Fruit fly (Drosophila melanogaster) whole organism, embryonic: ENCODE data around the gene Fmr1.

Source experiments
- B-H1 ChIP-seq: fragments of 200-800 bp; sonication (Bioruptor generic); IDR thresholded peaks from 3 replicates; pipeline ENCODE4 v1.3.6; 2022; ENCODE audit warnings: missing biosample characterization, missing genetic modification characterization
- BtbVII ChIP-seq: fragments of 200-800 bp; sonication (Bioruptor generic); optimal IDR thresholded peaks from 3 replicates; lab custom pipeline; 2017; ENCODE audit warnings: missing biosample characterization, mild to moderate bottlenecking, missing genetic modification characterization
- CG10366 ChIP-seq: fragments of 200-800 bp; sonication (Bioruptor generic); IDR thresholded peaks from 2 replicates; pipeline ENCODE4 v1.3.6; 2022; ENCODE audit warnings: missing biosample characterization, missing genetic modification characterization
- CG10565 ChIP-seq: fragments of 200-800 bp; sonication (Bioruptor generic); optimal IDR thresholded peaks from 3 replicates; lab custom pipeline; 2016; ENCODE audit warnings: missing biosample characterization, mild to moderate bottlenecking, missing genetic modification characterization
- CG11093 ChIP-seq: fragments of 200-800 bp; sonication (Bioruptor generic); IDR thresholded peaks from 3 replicates; pipeline ENCODE4 v1.3.6; 2022; ENCODE audit warnings: missing biosample characterization, missing genetic modification characterization
- CG11560 ChIP-seq: fragments of 200-800 bp; sonication (Bioruptor generic); IDR thresholded peaks from 3 replicates; pipeline ENCODE4 v1.3.6; 2022; ENCODE audit warnings: missing biosample characterization, missing genetic modification characterization
- CG11696 ChIP-seq: fragments of 200-800 bp; sonication (Bioruptor generic); IDR thresholded peaks from 2 replicates; pipeline ENCODE4 v1.3.6; 2022; ENCODE audit warnings: missing biosample characterization, missing genetic modification characterization
- CG12299 ChIP-seq: fragments of 200-800 bp; sonication (Bioruptor generic); optimal IDR thresholded peaks from 2 replicates; lab custom pipeline; 2018; ENCODE audit warnings: missing biosample characterization, mild to moderate bottlenecking, missing genetic modification characterization
- CG14014 ChIP-seq: fragments of 200-800 bp; sonication (Bioruptor generic); IDR thresholded peaks from 2 replicates; pipeline ENCODE4 v1.3.6; 2022; ENCODE audit warnings: missing biosample characterization, missing genetic modification characterization
- CG16779 ChIP-seq: fragments of 200-800 bp; sonication (Bioruptor generic); IDR thresholded peaks from 2 replicates; pipeline ENCODE4 v1.3.6; 2022; ENCODE audit warnings: missing biosample characterization, missing genetic modification characterization
- CG16813 ChIP-seq: fragments of 200-800 bp; sonication (Bioruptor generic); IDR thresholded peaks from 3 replicates; pipeline ENCODE4 v1.3.6; 2022; ENCODE audit warnings: missing biosample characterization, missing genetic modification characterization; ENCODE audit not compliant: partially characterized antibody
- CG16863 ChIP-seq: fragments of 200-800 bp; sonication (Bioruptor generic); optimal IDR thresholded peaks from 3 replicates; lab custom pipeline; 2016; ENCODE audit warnings: missing biosample characterization, missing genetic modification characterization
- CG17568 ChIP-seq: fragments of 200-800 bp; sonication (Bioruptor generic); optimal IDR thresholded peaks from 2 replicates; lab custom pipeline; 2018; ENCODE audit warnings: missing biosample characterization, mild to moderate bottlenecking, missing genetic modification characterization, moderate library complexity
- CG1832 ChIP-seq: fragments of 200-800 bp; sonication (Bioruptor generic); optimal IDR thresholded peaks from 2 replicates; lab custom pipeline; 2017; ENCODE audit warnings: missing biosample characterization, mild to moderate bottlenecking, missing genetic modification characterization, inconsistent platforms
- CG3281 ChIP-seq: fragments of 200-800 bp; sonication (Bioruptor generic); optimal IDR thresholded peaks from 3 replicates; lab custom pipeline; 2017; ENCODE audit warnings: missing biosample characterization, mild to moderate bottlenecking, missing genetic modification characterization
- CG3838 ChIP-seq: fragments of 200-800 bp; sonication (Bioruptor generic); optimal IDR thresholded peaks from 3 replicates; lab custom pipeline; 2016; ENCODE audit warnings: missing biosample characterization, missing genetic modification characterization
- CG6683 ChIP-seq: fragments of 200-800 bp; sonication (Bioruptor generic); optimal IDR thresholded peaks from 2 replicates; lab custom pipeline; 2017; ENCODE audit warnings: missing biosample characterization, mild to moderate bottlenecking, missing genetic modification characterization, missing genetic modification reagents
- CG6765 ChIP-seq: fragments of 200-800 bp; sonication (Bioruptor generic); optimal IDR thresholded peaks from 3 replicates; lab custom pipeline; 2017; ENCODE audit warnings: missing biosample characterization, mild to moderate bottlenecking, missing genetic modification characterization
- CG6813 ChIP-seq: fragments of 200-800 bp; sonication (Bioruptor generic); optimal IDR thresholded peaks from 2 replicates; lab custom pipeline; 2017; ENCODE audit warnings: missing biosample characterization, missing genetic modification characterization, mild to moderate bottlenecking, moderate library complexity, missing genetic modification reagents
- CG6854 ChIP-seq: fragments of 200-800 bp; sonication (Bioruptor generic); optimal IDR thresholded peaks from 3 replicates; lab custom pipeline; 2017; ENCODE audit warnings: missing biosample characterization, mild to moderate bottlenecking, missing genetic modification characterization
- CG8359 ChIP-seq: fragments of 200-800 bp; sonication (Bioruptor generic); optimal IDR thresholded peaks from 2 replicates; lab custom pipeline; 2017; ENCODE audit warnings: missing biosample characterization, mild to moderate bottlenecking, missing genetic modification characterization, borderline replicate concordance
- CG8944 ChIP-seq: fragments of 200-800 bp; sonication (Bioruptor generic); optimal IDR thresholded peaks from 3 replicates; lab custom pipeline; 2016; ENCODE audit warnings: missing biosample characterization, missing genetic modification characterization
- CG9609 ChIP-seq: fragments of 200-800 bp; sonication (Bioruptor generic); optimal IDR thresholded peaks from 3 replicates; lab custom pipeline; 2016; ENCODE audit warnings: missing biosample characterization, missing genetic modification characterization
- CrebB ChIP-seq: fragments of 200-800 bp; sonication (Bioruptor generic); optimal IDR thresholded peaks from 3 replicates; lab custom pipeline; 2018; ENCODE audit warnings: missing biosample characterization, mild to moderate bottlenecking, missing genetic modification characterization
- Fer1 ChIP-seq: fragments of 200-800 bp; sonication (Bioruptor generic); optimal IDR thresholded peaks from 2 replicates; lab custom pipeline; 2017; ENCODE audit warnings: missing biosample characterization, mild to moderate bottlenecking, missing genetic modification characterization
- Meics ChIP-seq: fragments of 200-800 bp; sonication (Bioruptor generic); optimal IDR thresholded peaks from 2 replicates; lab custom pipeline; 2017; ENCODE audit warnings: missing biosample characterization, mild to moderate bottlenecking, missing genetic modification characterization
- ato ChIP-seq: fragments of 200-800 bp; sonication (Bioruptor generic); IDR thresholded peaks from 2 replicates; pipeline ENCODE4 v1.3.6; 2022; ENCODE audit warnings: missing biosample characterization, missing genetic modification characterization; ENCODE audit not compliant: partially characterized antibody
- az2 ChIP-seq: fragments of 200-800 bp; sonication (Bioruptor generic); optimal IDR thresholded peaks from 3 replicates; lab custom pipeline; 2016; ENCODE audit warnings: missing biosample characterization, missing genetic modification characterization
- btn ChIP-seq: fragments of 200-800 bp; sonication (Bioruptor generic); optimal IDR thresholded peaks from 2 replicates; lab custom pipeline; 2016; ENCODE audit warnings: missing biosample characterization, missing genetic modification characterization
- cato ChIP-seq: fragments of 200-800 bp; sonication (Bioruptor generic); optimal IDR thresholded peaks from 2 replicates; lab custom pipeline; 2016; ENCODE audit warnings: missing biosample characterization, missing genetic modification characterization, borderline replicate concordance
- cg ChIP-seq: fragments of 200-800 bp; sonication (Bioruptor generic); optimal IDR thresholded peaks from 3 replicates; lab custom pipeline; 2019; ENCODE audit warnings: missing biosample characterization, mild to moderate bottlenecking, missing genetic modification characterization, moderate library complexity
- ci ChIP-seq: fragments of 200-800 bp; sonication (Bioruptor generic); IDR thresholded peaks from 3 replicates; pipeline ENCODE4 v1.3.6; 2022; ENCODE audit warnings: missing biosample characterization, missing genetic modification characterization
- crc ChIP-seq: fragments of 200-800 bp; sonication (Bioruptor generic); optimal IDR thresholded peaks from 2 replicates; lab custom pipeline; 2016; ENCODE audit warnings: missing biosample characterization, missing genetic modification characterization
- cwo ChIP-seq: fragments of 200-800 bp; sonication (Bioruptor generic); optimal IDR thresholded peaks from 3 replicates; lab custom pipeline; 2017; ENCODE audit warnings: missing biosample characterization, missing genetic modification characterization, mild to moderate bottlenecking, moderate library complexity, missing genetic modification reagents
- dati ChIP-seq: fragments of 200-800 bp; sonication (Bioruptor generic); IDR thresholded peaks from 2 replicates; pipeline ENCODE4 v1.3.6; 2022; ENCODE audit warnings: missing biosample characterization, missing genetic modification characterization
- dysf ChIP-seq: fragments of 200-800 bp; sonication (Bioruptor generic); IDR thresholded peaks from 3 replicates; pipeline ENCODE4 v1.3.6; 2022; ENCODE audit warnings: missing biosample characterization, missing genetic modification characterization
- esg ChIP-seq: fragments of 200-800 bp; sonication (Bioruptor generic); conservative IDR thresholded peaks from 2 replicates; pipeline ENCODE4 v1.3.6; 2022; ENCODE audit warnings: missing biosample characterization, missing genetic modification characterization
- fd102C ChIP-seq: fragments of 200-800 bp; sonication (Bioruptor generic); optimal IDR thresholded peaks from 2 replicates; lab custom pipeline; 2018; ENCODE audit warnings: missing biosample characterization, mild to moderate bottlenecking, missing genetic modification characterization, moderate library complexity
- hth ChIP-seq: fragments of >200 bp; optimal IDR thresholded peaks from 2 replicates; lab custom pipeline; 2017; ENCODE audit warnings: inconsistent platforms
- insv ChIP-seq, 2 experiments: fragments of 200-800 bp; sonication (Bioruptor generic); optimal IDR thresholded peaks; 3 replicates each; lab custom pipeline; 2016 to 2018; ENCODE audit warnings: missing biosample characterization in 2 of 2, missing genetic modification characterization in 2 of 2
- jigr1 ChIP-seq: fragments of 200-800 bp; sonication (Bioruptor generic); IDR thresholded peaks from 3 replicates; pipeline ENCODE4 v1.3.6; 2022; ENCODE audit warnings: missing biosample characterization, missing genetic modification characterization
- jing ChIP-seq: fragments of 200-800 bp; sonication (Bioruptor generic); optimal IDR thresholded peaks from 2 replicates; lab custom pipeline; 2018; ENCODE audit warnings: missing biosample characterization, mild to moderate bottlenecking, missing genetic modification characterization
- odd ChIP-seq: fragments of 200-800 bp; sonication (Bioruptor generic); optimal IDR thresholded peaks from 2 replicates; lab custom pipeline; 2017; ENCODE audit warnings: missing biosample characterization, mild to moderate bottlenecking, missing genetic modification characterization
- otp ChIP-seq: fragments of 200-800 bp; sonication (Bioruptor generic); IDR thresholded peaks from 3 replicates; pipeline ENCODE4, ENCODE4 v1.3.6; 2022; ENCODE audit warnings: missing biosample characterization, missing genetic modification characterization
- sc ChIP-seq, 3 experiments: fragments of >200 bp in 2 of 3; fragments of 200-800 bp in 1 of 3; sonication (Bioruptor generic) in 1 of 3; optimal IDR thresholded peaks; 2 replicates in 2 of 3; 3 replicates in 1 of 3; lab custom pipeline; 2017; ENCODE audit warnings: mild to moderate bottlenecking in 1 of 3, missing biosample characterization in 1 of 3, missing genetic modification characterization in 1 of 3, missing genetic modification reagents in 1 of 3
- sug ChIP-seq: fragments of 200-800 bp; optimal IDR thresholded peaks from 2 replicates; lab custom pipeline; 2019; ENCODE audit warnings: missing biosample characterization, mild to moderate bottlenecking, missing genetic modification characterization, moderate library complexity
- toy ChIP-seq: fragments of 200-800 bp; sonication (Bioruptor generic); IDR thresholded peaks from 2 replicates; pipeline ENCODE4 v1.3.6; 2022; ENCODE audit warnings: missing biosample characterization, missing genetic modification characterization
- trh ChIP-seq: fragments of 200-800 bp; sonication (Bioruptor generic); optimal IDR thresholded peaks from 2 replicates; lab custom pipeline; 2016; ENCODE audit warnings: missing biosample characterization, missing genetic modification characterization
- tx ChIP-seq: fragments of 200-800 bp; sonication (Bioruptor generic); optimal IDR thresholded peaks from 2 replicates; lab custom pipeline; 2016; ENCODE audit warnings: missing biosample characterization, missing genetic modification characterization
- vfl ChIP-seq: fragments of 200-800 bp; sonication (Bioruptor generic); optimal IDR thresholded peaks from 2 replicates; lab custom pipeline; 2016; ENCODE audit warnings: missing biosample characterization, missing genetic modification characterization
- zf30C ChIP-seq: fragments of 200-800 bp; sonication (Bioruptor generic); optimal IDR thresholded peaks from 3 replicates; lab custom pipeline; 2018; ENCODE audit warnings: missing biosample characterization, mild to moderate bottlenecking, missing genetic modification characterization

Gene Fmr1

dm6 chr3R:10099401-10099848 lies 10.5 kb downstream of the Fmr1 start (continued):
- TF ChIP-seq CrebB (tag; lab: Kevin White, UChicago) = no peak
- TF ChIP-seq ci (GFP tag; lab: Robert Waterston, UW) = no peak
- TF ChIP-seq cwo (GFP tag; lab: Kevin White, UChicago) = peak; percentile 74
- no peak for TF ChIP-seq CG11093 (GFP tag; lab: Robert Waterston, UW)
- TF ChIP-seq CG9609 (GFP tag; lab: Kevin White, UChicago) = no peak
- no peak for TF ChIP-seq btn (GFP tag; lab: Kevin White, UChicago)
- no peak for TF ChIP-seq CG17568 (GFP tag; lab: Kevin White, UChicago)
- TF ChIP-seq cg = no peak
- no peak for TF ChIP-seq CG6854
- TF ChIP-seq CG10366 (GFP tag; lab: Robert Waterston, UW) = no peak
- no peak for TF ChIP-seq crc
- no peak for TF ChIP-seq dysf (GFP tag; lab: Robert Waterston, UW)
- TF ChIP-seq Meics (GFP tag; lab: Kevin White, UChicago) = no peak
- TF ChIP-seq B-H1 = no peak
- no peak for TF ChIP-seq CG16779 (GFP tag; lab: Robert Waterston, UW)
- TF ChIP-seq CG14014 (GFP tag; lab: Robert Waterston, UW) = 0 out of 2 replicates have a peak, but pooled peaks have one; percentile 43
- TF ChIP-seq CG6765 = no peak
- TF ChIP-seq CG6683 (GFP tag; lab: Kevin White, UChicago) = no peak
- TF ChIP-seq jing (GFP tag; lab: Kevin White, UChicago) = no peak
- TF ChIP-seq dati (GFP tag; lab: Robert Waterston, UW) = no peak
- TF ChIP-seq sc (optimal IDR thresholded peaks at IDR 0.05; lab: Kevin White, UChicago) = no peak
- TF ChIP-seq sc (GFP tag; optimal IDR thresholded peaks at IDR 0.05; lab: Kevin White, UChicago) = no peak
- no peak for TF ChIP-seq CG16813
- TF ChIP-seq sug (tag; lab: Kevin White, UChicago) = peak; percentile 92
- no peak for TF ChIP-seq hth (lab: Kevin White, UChicago)
- peak; percentile 67 for TF ChIP-seq CG11696 (GFP tag; lab: Robert Waterston, UW)
- TF ChIP-seq trh (GFP tag; lab: Kevin White, UChicago) = no peak
- TF ChIP-seq CG3838 = no peak
- peak; percentile 33 for TF ChIP-seq CG6813 (GFP tag; lab: Kevin White, UChicago)
- TF ChIP-seq CG11560 (tag; lab: Robert Waterston, UW) = no peak
- no peak for TF ChIP-seq insv (GFP tag; optimal IDR thresholded peaks at IDR 0.05; lab: Kevin White, UChicago)
- TF ChIP-seq CG8944 (GFP tag; lab: Kevin White, UChicago) = no peak
- no peak for TF ChIP-seq toy
- no peak for TF ChIP-seq CG3281 (GFP tag; lab: Kevin White, UChicago)
- no peak for TF ChIP-seq cato (GFP tag; lab: Kevin White, UChicago)
- TF ChIP-seq BtbVII (GFP tag; lab: Kevin White, UChicago) = no peak
- TF ChIP-seq CG8359 (GFP tag; lab: Kevin White, UChicago) = no peak
- TF ChIP-seq jigr1 (GFP tag; lab: Robert Waterston, UW) = no peak
- no peak for TF ChIP-seq CG1832 (GFP tag; lab: Kevin White, UChicago)
- no peak for TF ChIP-seq zf30C (GFP tag; lab: Kevin White, UChicago)
- TF ChIP-seq CG16863 (GFP tag; lab: Kevin White, UChicago) = no peak
- TF ChIP-seq CG12299 (tag; lab: Kevin White, UChicago) = no peak
- peak; percentile 31 for TF ChIP-seq Fer1 (GFP tag; lab: Kevin White, UChicago)
- no peak for TF ChIP-seq esg (GFP tag; lab: Robert Waterston, UW)
- no peak for TF ChIP-seq CG10565
- TF ChIP-seq tx = no peak
- TF ChIP-seq ato (GFP tag; lab: Robert Waterston, UW) = no peak
- TF ChIP-seq vfl = no peak
- TF ChIP-seq fd102C (GFP tag; lab: Kevin White, UChicago) = no peak
- no peak for TF ChIP-seq otp
- no peak for TF ChIP-seq odd (GFP tag; lab: Kevin White, UChicago)
- no peak for TF ChIP-seq az2 (GFP tag; lab: Kevin White, UChicago)
